Fruit fly (Drosophila melanogaster) whole organism, embryonic: Measurements from ENCODE around the gene Lsd-1.

Experiments used
- ATbp ChIP-seq: fragments of 200-800 bp; sonication (Bioruptor generic); optimal IDR thresholded peaks from 2 replicates; lab custom pipeline; 2017; ENCODE audit warnings: missing biosample characterization, mild to moderate bottlenecking, missing genetic modification characterization, missing genetic modification reagents
- Ada2b ChIP-seq: fragments of 200-800 bp; sonication (Bioruptor generic); IDR thresholded peaks from 2 replicates; pipeline ENCODE4 v1.3.6; 2022; ENCODE audit warnings: missing biosample characterization, missing genetic modification characterization
- Awh ChIP-seq: fragments of 200-800 bp; sonication (Bioruptor generic); IDR thresholded peaks from 2 replicates; pipeline ENCODE4, ENCODE4 v1.3.6; 2022; ENCODE audit warnings: missing biosample characterization, missing genetic modification characterization
- Bgb ChIP-seq: fragments of 200-800 bp; sonication (Bioruptor generic); IDR thresholded peaks from 2 replicates; pipeline ENCODE4 v1.3.6; 2022; ENCODE audit warnings: missing biosample characterization, missing genetic modification characterization; ENCODE audit not compliant: partially characterized antibody
- CG12071 ChIP-seq: fragments of 200-800 bp; sonication (Bioruptor generic); optimal IDR thresholded peaks from 3 replicates; lab custom pipeline; 2018; ENCODE audit warnings: missing biosample characterization, mild to moderate bottlenecking, missing genetic modification characterization
- CG12299 ChIP-seq: fragments of 200-800 bp; sonication (Bioruptor generic); optimal IDR thresholded peaks from 2 replicates; lab custom pipeline; 2018; ENCODE audit warnings: missing biosample characterization, mild to moderate bottlenecking, missing genetic modification characterization
- CG12391 ChIP-seq: fragments of 200-800 bp; sonication (Bioruptor generic); optimal IDR thresholded peaks from 3 replicates; lab custom pipeline; 2018; ENCODE audit warnings: missing biosample characterization, mild to moderate bottlenecking, missing genetic modification characterization, moderate library complexity
- CG12769 ChIP-seq: fragments of 200-800 bp; sonication (Bioruptor generic); optimal IDR thresholded peaks from 2 replicates; lab custom pipeline; 2019; ENCODE audit warnings: missing biosample characterization, mild to moderate bottlenecking, missing genetic modification characterization, moderate library complexity
- CG13624 ChIP-seq: fragments of 200-800 bp; sonication (Bioruptor generic); optimal IDR thresholded peaks from 2 replicates; lab custom pipeline; 2016; ENCODE audit warnings: missing biosample characterization, missing genetic modification characterization
- CG14710 ChIP-seq: fragments of 200-800 bp; sonication (Bioruptor generic); optimal IDR thresholded peaks from 3 replicates; lab custom pipeline; 2019; ENCODE audit warnings: missing biosample characterization, mild to moderate bottlenecking, missing genetic modification characterization, moderate library complexity
- CG15601 ChIP-seq: fragments of 200-800 bp; sonication (Bioruptor generic); optimal IDR thresholded peaks from 3 replicates; lab custom pipeline; 2019; ENCODE audit warnings: missing biosample characterization, mild to moderate bottlenecking, missing genetic modification characterization, moderate library complexity
- CG2129 ChIP-seq: fragments of 200-800 bp; sonication (Bioruptor generic); IDR thresholded peaks from 2 replicates; pipeline ENCODE4 v1.3.6; 2022; ENCODE audit warnings: missing biosample characterization, missing genetic modification characterization; ENCODE audit not compliant: partially characterized antibody
- CG30403 ChIP-seq: fragments of 200-800 bp; sonication (Bioruptor generic); optimal IDR thresholded peaks from 3 replicates; lab custom pipeline; 2016; ENCODE audit warnings: missing biosample characterization, missing genetic modification characterization
- CG31365 ChIP-seq: fragments of 200-800 bp; sonication (Bioruptor generic); optimal IDR thresholded peaks from 2 replicates; lab custom pipeline; 2018; ENCODE audit warnings: missing biosample characterization, mild to moderate bottlenecking, missing genetic modification characterization
- CG3847 ChIP-seq: fragments of 200-800 bp; sonication (Bioruptor generic); IDR thresholded peaks from 2 replicates; pipeline ENCODE4 v1.3.6; 2022; ENCODE audit warnings: missing biosample characterization, missing genetic modification characterization
- CG3995 ChIP-seq: fragments of 200-800 bp; sonication (Bioruptor generic); optimal IDR thresholded peaks from 3 replicates; lab custom pipeline; 2016; ENCODE audit warnings: missing biosample characterization, missing genetic modification characterization
- CG6175 ChIP-seq: fragments of 200-800 bp; sonication (Bioruptor generic); IDR thresholded peaks from 3 replicates; pipeline ENCODE4 v1.3.6; 2022; ENCODE audit warnings: missing biosample characterization, missing genetic modification characterization
- CG9609 ChIP-seq: fragments of 200-800 bp; sonication (Bioruptor generic); optimal IDR thresholded peaks from 3 replicates; lab custom pipeline; 2016; ENCODE audit warnings: missing biosample characterization, missing genetic modification characterization
- CG9727 ChIP-seq: fragments of 200-800 bp; sonication (Bioruptor generic); optimal IDR thresholded peaks from 3 replicates; lab custom pipeline; 2017; ENCODE audit warnings: missing biosample characterization, mild to moderate bottlenecking, missing genetic modification characterization
- D19A ChIP-seq: fragments of 200-800 bp; optimal IDR thresholded peaks from 3 replicates; lab custom pipeline; 2019; ENCODE audit warnings: missing biosample characterization, mild to moderate bottlenecking, missing genetic modification characterization, moderate library complexity
- E2f2 ChIP-seq: fragments of 200-800 bp; sonication (Bioruptor generic); IDR thresholded peaks from 2 replicates; pipeline ENCODE4 v1.3.6; 2022; ENCODE audit warnings: missing biosample characterization, missing genetic modification characterization
- Eip74EF ChIP-seq, 2 experiments: fragments of 200-800 bp in 1 of 2; fragments of >200 bp in 1 of 2; sonication (Bioruptor generic) in 1 of 2; optimal IDR thresholded peaks; 2 replicates each; lab custom pipeline; 2017 to 2019; ENCODE audit warnings: missing biosample characterization in 2 of 2, missing genetic modification characterization in 2 of 2, mild to moderate bottlenecking in 1 of 2, moderate library complexity in 1 of 2
- H15 ChIP-seq: fragments of 200-800 bp; sonication (Bioruptor generic); IDR thresholded peaks from 3 replicates; pipeline ENCODE4 v1.3.6; 2022; ENCODE audit warnings: missing biosample characterization, missing genetic modification characterization
- HLH54F ChIP-seq: fragments of 200-800 bp; sonication (Bioruptor generic); optimal IDR thresholded peaks from 3 replicates; lab custom pipeline; 2016; ENCODE audit warnings: missing biosample characterization, missing genetic modification characterization
- Hand ChIP-seq: fragments of 200-800 bp; sonication (Bioruptor generic); optimal IDR thresholded peaks from 2 replicates; lab custom pipeline; 2017; ENCODE audit warnings: mild to moderate bottlenecking, missing biosample characterization, missing genetic modification reagents, missing genetic modification characterization
- Spps ChIP-seq: fragments of 200-800 bp; sonication (Bioruptor generic); optimal IDR thresholded peaks from 2 replicates; lab custom pipeline; 2018; ENCODE audit warnings: missing biosample characterization, mild to moderate bottlenecking, missing genetic modification characterization
- Xrp1 ChIP-seq: fragments of 200-800 bp; sonication (Bioruptor generic); IDR thresholded peaks from 2 replicates; pipeline ENCODE4 v1.3.6; 2022; ENCODE audit warnings: missing biosample characterization, missing genetic modification characterization
- YL-1 ChIP-seq: fragments of 200-800 bp; sonication (Bioruptor generic); optimal IDR thresholded peaks from 3 replicates; lab custom pipeline; 2017; ENCODE audit warnings: missing biosample characterization, mild to moderate bottlenecking, missing genetic modification characterization
- abd-A ChIP-seq: fragments of 200-800 bp; sonication (Bioruptor generic); optimal IDR thresholded peaks from 3 replicates; lab custom pipeline; 2019; ENCODE audit warnings: missing biosample characterization, mild to moderate bottlenecking, missing genetic modification characterization, moderate library complexity
- bab2 ChIP-seq: fragments of 200-800 bp; sonication (Bioruptor generic); optimal IDR thresholded peaks from 2 replicates; lab custom pipeline; 2016; ENCODE audit warnings: missing biosample characterization, missing genetic modification characterization
- crc ChIP-seq: fragments of 200-800 bp; sonication (Bioruptor generic); optimal IDR thresholded peaks from 2 replicates; lab custom pipeline; 2016; ENCODE audit warnings: missing biosample characterization, missing genetic modification characterization
- crol ChIP-seq: fragments of 200-800 bp; sonication (Bioruptor generic); IDR thresholded peaks from 2 replicates; pipeline ENCODE4 v1.3.6; 2022; ENCODE audit warnings: missing biosample characterization, missing genetic modification characterization
- dimm ChIP-seq: fragments of 200-800 bp; sonication (Bioruptor generic); IDR thresholded peaks from 2 replicates; pipeline ENCODE4 v1.3.6; 2022; ENCODE audit warnings: missing biosample characterization, missing genetic modification characterization
- gsb ChIP-seq: fragments of 200-800 bp; sonication (Bioruptor generic); IDR thresholded peaks from 2 replicates; pipeline ENCODE4 v1.3.6; 2022; ENCODE audit warnings: missing biosample characterization, missing genetic modification characterization
- hbn ChIP-seq: fragments of 200-800 bp; sonication (Bioruptor generic); IDR thresholded peaks from 2 replicates; pipeline ENCODE4 v1.3.6; 2022; ENCODE audit warnings: missing biosample characterization, missing genetic modification characterization; ENCODE audit not compliant: partially characterized antibody
- ken ChIP-seq: fragments of 200-800 bp; sonication (Bioruptor generic); IDR thresholded peaks from 3 replicates; pipeline ENCODE4 v1.3.6; 2022; ENCODE audit warnings: missing biosample characterization, missing genetic modification characterization
- lmd ChIP-seq: fragments of 200-800 bp; sonication (Bioruptor generic); IDR thresholded peaks from 2 replicates; pipeline ENCODE4 v1.3.6; 2022; ENCODE audit warnings: missing biosample characterization, missing genetic modification characterization
- mirr ChIP-seq: fragments of 200-800 bp; sonication (Bioruptor generic); optimal IDR thresholded peaks from 3 replicates; lab custom pipeline; 2018; ENCODE audit warnings: missing biosample characterization, mild to moderate bottlenecking, missing genetic modification characterization
- oc ChIP-seq: fragments of 200-800 bp; sonication (Bioruptor generic); optimal IDR thresholded peaks from 2 replicates; lab custom pipeline; 2018; ENCODE audit warnings: missing biosample characterization, mild to moderate bottlenecking, missing genetic modification characterization, moderate library complexity
- peb ChIP-seq: fragments of 200-800 bp; sonication (Bioruptor generic); IDR thresholded peaks from 2 replicates; pipeline ENCODE4 v1.3.6; 2022; ENCODE audit warnings: missing biosample characterization, missing genetic modification characterization
- pita ChIP-seq: fragments of 200-800 bp; sonication (Bioruptor generic); optimal IDR thresholded peaks from 2 replicates; lab custom pipeline; 2017; ENCODE audit warnings: missing biosample characterization, mild to moderate bottlenecking, missing genetic modification characterization
- psq ChIP-seq: fragments of 200-800 bp; sonication (Bioruptor generic); optimal IDR thresholded peaks from 2 replicates; lab custom pipeline; 2017; ENCODE audit warnings: missing biosample characterization, missing genetic modification characterization
- rib ChIP-seq: fragments of 200-800 bp; sonication (Bioruptor generic); IDR thresholded peaks from 2 replicates; pipeline ENCODE4 v1.3.6; 2022; ENCODE audit warnings: missing biosample characterization, missing genetic modification characterization
- sens-2 ChIP-seq: fragments of 200-800 bp; sonication (Bioruptor generic); IDR thresholded peaks from 2 replicates; pipeline ENCODE4 v1.3.6; 2022; ENCODE audit warnings: missing biosample characterization, missing genetic modification characterization
- so ChIP-seq: fragments of 200-800 bp; sonication (Bioruptor generic); IDR thresholded peaks from 3 replicates; pipeline ENCODE4 v1.3.6; 2022; ENCODE audit warnings: missing biosample characterization, missing genetic modification characterization
- vnd ChIP-seq: fragments of 200-800 bp; sonication (Bioruptor generic); IDR thresholded peaks from 3 replicates; pipeline ENCODE4 v1.3.6; 2022; ENCODE audit warnings: missing biosample characterization, missing genetic modification characterization; ENCODE audit not compliant: partially characterized antibody

The Lsd-1 gene

dm6 chr3R:23736365-23736764 lies 27.3 kb upstream of the Lsd-1 start (continued):
- TF ChIP-seq CG12769 (peak; percentile 59), ATbp (peak; percentile 42), Eip74EF (GFP tag; optimal IDR thresholded peaks at IDR 0.05; lab: Kevin White, UChicago) (peak in 1 of 2 experiments; percentile 16), CG9609 (no peak), CG3995 (GFP tag; lab: Kevin White, UChicago) (no peak), CG12391 (tag; lab: Kevin White, UChicago) (no peak), ken (no peak), CG9727 (GFP tag; lab: Kevin White, UChicago) (no peak), H15 (GFP tag; lab: Robert Waterston, UW) (peak; percentile 42; the same call in 1 of the 3 replicates), D19A (tag; lab: Kevin White, UChicago) (no peak), CG14710 (tag; lab: Kevin White, UChicago) (no peak), CG2129 (GFP tag; lab: Robert Waterston, UW) (no peak), hbn (GFP tag; lab: Robert Waterston, UW) (no peak), dimm (GFP tag; lab: Robert Waterston, UW) (no peak), CG13624 (GFP tag; lab: Kevin White, UChicago) (no peak), lmd (GFP tag; lab: Robert Waterston, UW) (no peak), pita (GFP tag; lab: Kevin White, UChicago) (no peak), crol (no peak), CG12299 (tag; lab: Kevin White, UChicago) (no peak), gsb (GFP tag; lab: Robert Waterston, UW) (no peak), so (GFP tag; lab: Robert Waterston, UW) (0 out of 3 replicates have a peak, but pooled peaks have one; percentile 21), CG30403 (GFP tag; lab: Kevin White, UChicago) (no peak), Xrp1 (GFP tag; lab: Robert Waterston, UW) (0 out of 2 replicates have a peak, but pooled peaks have one; percentile 16), CG12071 (GFP tag; lab: Kevin White, UChicago) (peak; percentile 14), CG15601 (tag; lab: Kevin White, UChicago) (no peak), mirr (GFP tag; lab: Kevin White, UChicago) (no peak), CG31365 (tag; lab: Kevin White, UChicago) (no peak), HLH54F (GFP tag; lab: Kevin White, UChicago) (no peak), YL-1 (GFP tag; lab: Kevin White, UChicago) (no peak), Spps (tag; lab: Kevin White, UChicago) (no peak), crc (no peak), bab2 (GFP tag; lab: Kevin White, UChicago) (no peak), vnd (no peak), Awh (peak; percentile 58; the same call in 1 of the 2 replicates), Bgb (GFP tag; lab: Robert Waterston, UW) (no peak), sens-2 (GFP tag; lab: Robert Waterston, UW) (no peak), psq (GFP tag; lab: Kevin White, UChicago) (no peak), Ada2b (no peak), Hand (GFP tag; lab: Kevin White, UChicago) (no peak), CG6175 (no peak), rib (GFP tag; lab: Robert Waterston, UW) (no peak), E2f2 (GFP tag; lab: Robert Waterston, UW) (no peak), peb (GFP tag; lab: Robert Waterston, UW) (no peak), CG3847 (GFP tag; lab: Robert Waterston, UW) (no peak), oc (tag; lab: Kevin White, UChicago) (peak; percentile 17), abd-A (tag; lab: Kevin White, UChicago) (peak; percentile 62)
